Fruit fly (Drosophila melanogaster): ENCODE measurements around the gene CG32486.

Gene CG32486

dm6 chr3L:3036951-3037586 is 33.6 kb downstream of the CG32486 start (continued):
- TF ChIP-seq TFAM (GFP tag; optimal IDR thresholded peaks at IDR 0.05) = no peak
- TF ChIP-seq prd (optimal IDR thresholded peaks at IDR 0.05) = no peak
- no peak for TF ChIP-seq prd (GFP tag; IDR thresholded peaks at IDR 0.05)
- TF ChIP-seq pros (GFP tag; optimal IDR thresholded peaks at IDR 0.05) = peak; percentile 8
- no peak for TF ChIP-seq inv (GFP tag; IDR thresholded peaks at IDR 0.05; ENCODE audit: partially characterized antibody)
- TF ChIP-seq grn (GFP tag; optimal IDR thresholded peaks at IDR 0.05) = no peak
- no peak for TF ChIP-seq CG31441 (GFP tag; IDR thresholded peaks at IDR 0.05)
- no peak for TF ChIP-seq vvl (GFP tag; IDR thresholded peaks at IDR 0.05)
- no peak for TF ChIP-seq Lhr (GFP tag; optimal IDR thresholded peaks at IDR 0.05)
- no peak for TF ChIP-seq CG7928 (GFP tag; optimal IDR thresholded peaks at IDR 0.05)
- TF ChIP-seq bsh (GFP tag; optimal IDR thresholded peaks at IDR 0.05) = no peak
- TF ChIP-seq Dek (tag; optimal IDR thresholded peaks at IDR 0.05) = no peak
- no peak for TF ChIP-seq CG30020 (tag; optimal IDR thresholded peaks at IDR 0.05)

dm6 chr3L:3035769-3036583 is 34.7 kb downstream of the CG32486 start:
- TF ChIP-seq Med (GFP tag) (peak; percentile 96), CG8388 (GFP tag; optimal IDR thresholded peaks at IDR 0.05) (peak; percentile 82), CG11093 (GFP tag; IDR thresholded peaks at IDR 0.05) (peak; percentile 41; the same call in 1 of the 3 replicates), slou (GFP tag; optimal IDR thresholded peaks at IDR 0.05) (peak; percentile 43), Doc3 (GFP tag; IDR thresholded peaks at IDR 0.05; ENCODE audit: partially characterized antibody) (no peak), CG15269 (tag; optimal IDR thresholded peaks at IDR 0.05) (peak; percentile 89), ase (GFP tag; IDR thresholded peaks at IDR 0.05) (peak; percentile 55; the same call in 1 of the 3 replicates), CG6272 (GFP tag; IDR thresholded peaks at IDR 0.05) (no peak), salm (tag; optimal IDR thresholded peaks at IDR 0.05) (peak; percentile 55), HLH4C (GFP tag; IDR thresholded peaks at IDR 0.05; ENCODE audit: partially characterized antibody) (no peak), B-H2 (GFP tag; optimal IDR thresholded peaks at IDR 0.05) (peak; percentile 78), CG10366 (GFP tag; IDR thresholded peaks at IDR 0.05) (peak; percentile 75), kay (GFP tag; optimal IDR thresholded peaks at IDR 0.05) (peak; percentile 60), run (tag; optimal IDR thresholded peaks at IDR 0.05) (peak; percentile 32), CG7745 (tag; optimal IDR thresholded peaks at IDR 0.05) (no peak), so (GFP tag; IDR thresholded peaks at IDR 0.05) (peak; percentile 89), ftz-f1 (GFP tag; optimal IDR thresholded peaks at IDR 0.05) (no peak), Ets65A (GFP tag) (peak; percentile 71), CG3281 (GFP tag; optimal IDR thresholded peaks at IDR 0.05) (peak; percentile 88), yki (optimal IDR thresholded peaks at IDR 0.05) (peak; percentile 19), Hmx (GFP tag; optimal IDR thresholded peaks at IDR 0.05) (peak; percentile 10), Ptx1 (GFP tag; IDR thresholded peaks at IDR 0.05) (peak; percentile 69), HHEX (GFP tag; optimal IDR thresholded peaks at IDR 0.05) (peak; percentile 85), pnt (GFP tag; optimal IDR thresholded peaks at IDR 0.05) (peak; percentile 48), cg (GFP tag; optimal IDR thresholded peaks at IDR 0.05) (peak; percentile 21), CrebB (tag; optimal IDR thresholded peaks at IDR 0.05) (peak; percentile 82), Usf (GFP tag; optimal IDR thresholded peaks at IDR 0.05) (peak; percentile 67), CG31388 (GFP tag; optimal IDR thresholded peaks at IDR 0.05) (peak; percentile 51), CG1024 (GFP tag; IDR thresholded peaks at IDR 0.05) (peak; percentile 44; the same call in 1 of the 2 replicates), HLH54F (GFP tag; optimal IDR thresholded peaks at IDR 0.05) (peak; percentile 73), CG9817 (tag; optimal IDR thresholded peaks at IDR 0.05) (peak; percentile 77), br (optimal IDR thresholded peaks at IDR 0.05) (no peak), CG13424 (tag; optimal IDR thresholded peaks at IDR 0.05) (peak; percentile 91), cas (GFP tag; IDR thresholded peaks at IDR 0.05) (no peak), CG10431 (GFP tag; optimal IDR thresholded peaks at IDR 0.05) (peak; percentile 76), CG9876 (GFP tag; optimal IDR thresholded peaks at IDR 0.05) (peak; percentile 33)

Measured in whole organism, embryonic.